Fruit fly (Drosophila melanogaster) whole organism, pupa: Measurements from ENCODE around the gene CG34039.

ENCODE experiments used
- CG15710 ChIP-seq: fragments of 200-800 bp; sonication (Bioruptor generic); optimal IDR thresholded peaks from 2 replicates; lab custom pipeline; 2018; ENCODE audit warnings: missing biosample characterization, mild to moderate bottlenecking, missing genetic modification characterization, moderate library complexity
- Pif1B ChIP-seq: fragments of 200-800 bp; sonication (Bioruptor generic); optimal IDR thresholded peaks from 3 replicates; lab custom pipeline; 2016; ENCODE audit warnings: missing biosample characterization, missing genetic modification characterization
- Snoo ChIP-seq: fragments of 200-800 bp; sonication (Bioruptor generic); optimal IDR thresholded peaks from 3 replicates; lab custom pipeline; 2017; ENCODE audit warnings: missing biosample characterization, mild to moderate bottlenecking, missing genetic modification characterization, inconsistent platforms
- gl ChIP-seq: fragments of 200-800 bp; sonication (Bioruptor generic); optimal IDR thresholded peaks from 2 replicates; lab custom pipeline; 2018; ENCODE audit warnings: missing biosample characterization, mild to moderate bottlenecking, missing genetic modification characterization

DNA sequence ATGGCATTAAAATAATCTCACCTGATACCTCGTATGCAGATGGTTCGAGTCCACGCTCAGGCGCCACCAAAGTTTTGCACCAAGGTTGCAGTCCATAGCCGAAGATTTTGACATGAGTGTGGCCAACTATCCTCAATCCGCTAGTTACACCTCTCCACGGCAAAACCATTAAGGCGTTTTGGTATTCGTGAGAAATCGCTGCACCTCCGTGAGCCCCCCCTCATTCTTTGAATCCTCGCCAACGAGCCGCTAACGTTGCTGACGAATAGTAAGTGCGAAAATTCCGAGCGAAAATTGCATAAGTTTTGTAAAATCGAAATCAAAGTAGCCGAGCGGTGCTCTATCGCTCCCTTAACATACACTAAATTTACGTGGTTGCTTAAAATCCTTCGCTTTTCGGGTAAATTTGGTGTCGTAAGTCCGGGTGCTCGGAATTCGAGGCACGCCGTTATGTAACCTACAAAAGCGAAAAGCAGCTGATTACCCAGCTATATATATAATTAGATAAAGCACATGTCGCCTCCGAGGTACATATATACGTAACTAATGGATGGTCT, 22.3 kb upstream of the CG34039 start, which contains the start of gene Mpcp2:
- no peak for TF ChIP-seq Snoo (tag; lab: Kevin White, UChicago)
- no peak for TF ChIP-seq Pif1B
- TF ChIP-seq CG15710 (tag; lab: Kevin White, UChicago) = no peak
- no peak for TF ChIP-seq gl (tag; lab: Kevin White, UChicago)
